Worm (Caenorhabditis elegans): ENCODE data around the gene dpy-11.

The dpy-11 gene

ce11 chrV:6510622-6511021, 4.4 kb downstream of the dpy-11 start:
- TF ChIP-seq lsy-2 (tag; optimal IDR thresholded peaks at IDR 0.05) (peak in 1 of 2 experiments; percentile 44), vab-7 (GFP tag; IDR thresholded peaks at IDR 0.05) (no peak), lin-15B (tag; optimal IDR thresholded peaks at IDR 0.05) (no peak), dmd-9 (GFP tag; IDR thresholded peaks at IDR 0.05) (no peak)

- TF ChIP-seq nhr-42 (GFP tag; IDR thresholded peaks at IDR 0.05) (no peak), F37D6.2 (tag; optimal IDR thresholded peaks at IDR 0.05) (no peak), ceh-28 (tag; optimal IDR thresholded peaks at IDR 0.05) (no peak), mxl-3 (GFP tag; optimal IDR thresholded peaks at IDR 0.05) (no peak), Y105C5A.15 (GFP tag; IDR thresholded peaks at IDR 0.05) (no peak), mdl-1 (tag; optimal IDR thresholded peaks at IDR 0.05) (no peak), ztf-11 (tag; optimal IDR thresholded peaks at IDR 0.05) (no peak), zfp-2 (tag; optimal IDR thresholded peaks at IDR 0.05) (no peak), T26A8.4 (GFP tag; IDR thresholded peaks at IDR 0.05) (no peak)
Measured at ce11 chrV:6509717-6510116, 5.3 kb downstream of the dpy-11 start, which contains the start of gene ubh-2. ubh-2 (minus strand) TSS chrV:6509817.

- TF ChIP-seq nhr-41 (GFP tag; IDR thresholded peaks at IDR 0.05) (no peak), Y75B8A.6 (GFP tag; IDR thresholded peaks at IDR 0.05) (no peak), lin-15B (tag; optimal IDR thresholded peaks at IDR 0.05) (no peak), lim-7 (GFP tag; IDR thresholded peaks at IDR 0.05) (no peak), nhr-42 (GFP tag; IDR thresholded peaks at IDR 0.05) (no peak), pqm-1 (tag; optimal IDR thresholded peaks at IDR 0.05) (no peak), spr-3 (GFP tag; optimal IDR thresholded peaks at IDR 0.05) (no peak), ceh-44 (GFP tag; IDR thresholded peaks at IDR 0.05) (no peak), mep-1 (tag; optimal IDR thresholded peaks at IDR 0.05) (no peak), R02D3.7 (tag; optimal IDR thresholded peaks at IDR 0.05) (no peak), lin-38 (GFP tag; IDR thresholded peaks at IDR 0.05) (no peak), fkh-10 (GFP tag; optimal IDR thresholded peaks at IDR 0.05) (no peak)
Measured at ce11 chrV:6508703-6509102, 6.3 kb downstream of the dpy-11 start, which contains the start of gene ubh-3. ubh-3 (minus strand) TSS chrV:6508803.

ce11 chrV:6506238-6506956, 8.6 kb downstream of the dpy-11 start:
- TF ChIP-seq unc-62 (GFP tag; optimal IDR thresholded peaks at IDR 0.05 in 1 of 2) (peak in 1 of 2 experiments; percentile 95), unc-62 (tag; optimal IDR thresholded peaks at IDR 0.05) (no peak), snpc-1.2 (GFP tag; IDR thresholded peaks at IDR 0.05) (no peak)

ce11 chrV:6505339-6505811, 9.7 kb downstream of the dpy-11 start, which contains the start of gene W01A11.7:
W01A11.7 (minus strand) TSS chrV:6505389.
- TF ChIP-seq nhr-42 (GFP tag; IDR thresholded peaks at IDR 0.05) (no peak), ceh-20 (GFP tag; IDR thresholded peaks at IDR 0.05) (0 out of 2 replicates have a peak, but pooled peaks have one; percentile 34), nhr-48 (tag; optimal IDR thresholded peaks at IDR 0.05) (peak; percentile 10), unc-62 (GFP tag; optimal IDR thresholded peaks at IDR 0.05 in 1 of 2) (peak in 1 of 2 experiments; percentile 65), unc-62 (tag; optimal IDR thresholded peaks at IDR 0.05) (no peak), R02D3.7 (tag; optimal IDR thresholded peaks at IDR 0.05) (no peak), hlh-30 (tag; optimal IDR thresholded peaks at IDR 0.05; ENCODE audit: insufficient read depth) (peak; percentile 70), ceh-28 (tag; optimal IDR thresholded peaks at IDR 0.05) (no peak), hlh-11 (tag; optimal IDR thresholded peaks at IDR 0.05) (peak; percentile 27), cey-2 (tag; optimal IDR thresholded peaks at IDR 0.05; ENCODE audit: borderline replicate concordance, insufficient read depth) (no peak), dmd-9 (GFP tag; IDR thresholded peaks at IDR 0.05) (no peak), aly-2 (tag; optimal IDR thresholded peaks at IDR 0.05) (no peak)

Measured in whole organism, L4 larva.